Worm (Caenorhabditis elegans): ENCODE results near the gene hpo-34.

hpo-34 gene

ce11 chrX:11480990-11481824 is 37.7 kb downstream of the hpo-34 start:
- TF ChIP-seq ztf-7 (tag; optimal IDR thresholded peaks at IDR 0.05) (no peak), zfp-2 (tag; optimal IDR thresholded peaks at IDR 0.05) (no peak), mxl-3 (GFP tag; optimal IDR thresholded peaks at IDR 0.05) (no peak), zfp-3 (GFP tag; conservative IDR thresholded peaks at IDR 0.05) (no peak), hmg-1.1 (GFP tag; IDR thresholded peaks at IDR 0.05) (no peak), lin-38 (GFP tag; IDR thresholded peaks at IDR 0.05) (0 out of 2 replicates have a peak, but pooled peaks have one; percentile 18), php-3 (GFP tag; IDR thresholded peaks at IDR 0.05) (peak; percentile 71), lin-1 (GFP tag; IDR thresholded peaks at IDR 0.05) (peak; percentile 84; the same call in 1 of the 2 replicates), dve-1 (tag; optimal IDR thresholded peaks at IDR 0.05; ENCODE audit: insufficient read depth) (peak; percentile 91), lin-15B (tag; optimal IDR thresholded peaks at IDR 0.05) (no peak), ces-1 (GFP tag; optimal IDR thresholded peaks at IDR 0.05) (no peak), nhr-102 (tag; optimal IDR thresholded peaks at IDR 0.05) (no peak), nhr-10 (tag; optimal IDR thresholded peaks at IDR 0.05) (no peak), Y75B8A.6 (GFP tag; IDR thresholded peaks at IDR 0.05) (no peak), mes-2 (tag; optimal IDR thresholded peaks at IDR 0.05; ENCODE audit: poor library complexity, severe bottlenecking) (peak; percentile 51), egl-27 (tag; optimal IDR thresholded peaks at IDR 0.05) (peak; percentile 21), madf-9 (GFP tag; conservative IDR thresholded peaks at IDR 0.05) (no peak), snpc-4 (tag; optimal IDR thresholded peaks at IDR 0.05) (no peak), nhr-11 (tag; optimal IDR thresholded peaks at IDR 0.05) (no peak), nhr-28 (tag; optimal IDR thresholded peaks at IDR 0.05) (peak; percentile 87), daf-12 (tag; optimal IDR thresholded peaks at IDR 0.05) (no peak), aha-1 (tag) (peak; percentile 91), Y105C5A.15 (GFP tag; IDR thresholded peaks at IDR 0.05) (no peak), hlh-30 (tag; optimal IDR thresholded peaks at IDR 0.05; ENCODE audit: insufficient read depth) (peak; percentile 49), pqm-1 (tag; optimal IDR thresholded peaks at IDR 0.05) (peak; percentile 88), tra-1 (GFP tag; IDR thresholded peaks at IDR 0.05) (0 out of 2 replicates have a peak, but pooled peaks have one; percentile 65), mxl-2 (GFP tag; conservative IDR thresholded peaks at IDR 0.05) (no peak), lir-3 (tag; optimal IDR thresholded peaks at IDR 0.05) (no peak), unc-62 (GFP tag; optimal IDR thresholded peaks at IDR 0.05 in 1 of 2) (peak in 1 of 2 experiments; percentile 93), unc-62 (tag; optimal IDR thresholded peaks at IDR 0.05) (no peak), set-16 (GFP tag; IDR thresholded peaks at IDR 0.05) (no peak), D1046.2 (GFP tag; IDR thresholded peaks at IDR 0.05) (peak; percentile 57; the same call in 1 of the 2 replicates), ctbp-1 (GFP tag; IDR thresholded peaks at IDR 0.05) (no peak), skn-1 (tag; optimal IDR thresholded peaks at IDR 0.05) (no peak), ZK546.5 (tag; optimal IDR thresholded peaks at IDR 0.05) (no peak), ZK337.2 (GFP tag; IDR thresholded peaks at IDR 0.05) (no peak), nhr-111 (GFP tag; optimal IDR thresholded peaks at IDR 0.05) (no peak), nhr-25 (tag; optimal IDR thresholded peaks at IDR 0.05; ENCODE audit: borderline replicate concordance, insufficient read depth) (no peak), zip-2 (tag; optimal IDR thresholded peaks at IDR 0.05) (no peak), daf-16 (GFP tag; optimal IDR thresholded peaks at IDR 0.05) (no peak), daf-16 (tag; optimal IDR thresholded peaks at IDR 0.05) (peak; percentile 60), F44E2.7 (GFP tag; IDR thresholded peaks at IDR 0.05) (no peak), rbr-2 (tag; optimal IDR thresholded peaks at IDR 0.05) (no peak), R02D3.7 (tag; optimal IDR thresholded peaks at IDR 0.05) (no peak), pha-4 (GFP tag; IDR thresholded peaks at IDR 0.05) (peak; percentile 27; the same call in 1 of the 2 replicates), pha-4 (tag; optimal IDR thresholded peaks at IDR 0.05) (no peak), ceh-28 (tag; optimal IDR thresholded peaks at IDR 0.05) (no peak), daf-8 (GFP tag; IDR thresholded peaks at IDR 0.05) (no peak), nhr-237 (tag; optimal IDR thresholded peaks at IDR 0.05) (no peak), F10B5.3 (tag; optimal IDR thresholded peaks at IDR 0.05) (no peak)

Measured in whole organism, L4 larva.